Worm (Caenorhabditis elegans) whole organism, L4 larva: ENCODE data around the gene ksr-1.

Source experiments
- F44E2.7 ChIP-seq: fragments of 200-800 bp; sonication (Bioruptor generic); IDR thresholded peaks from 2 replicates; pipeline ENCODE4 v2.1.2; 2022; ENCODE audit warnings: missing genetic modification characterization, missing compliant biosample characterization
- Y48G9A.11 ChIP-seq: fragments of 200-800 bp; sonication (Bioruptor generic); IDR thresholded peaks from 2 replicates; pipeline ENCODE4 v1.3.6; 2022; ENCODE audit warnings: missing genetic modification reagents, missing genetic modification characterization, missing compliant biosample characterization
- aha-1 ChIP-seq: fragments of 150-350 bp; peaks from one replicate; lab custom pipeline; 2014; ENCODE audit warnings: missing biosample characterization, missing genetic modification characterization
- aly-2 ChIP-seq: sonication (generic microtip); optimal IDR thresholded peaks from 2 replicates; lab custom pipeline; 2018; ENCODE audit warnings: missing biosample characterization, missing genetic modification characterization
- attf-4 ChIP-seq: sonication (generic microtip); optimal IDR thresholded peaks from 3 replicates; lab custom pipeline; 2017; ENCODE audit warnings: missing biosample characterization, missing genetic modification characterization
- daf-16 ChIP-seq, 3 experiments: sonication (generic microtip); optimal IDR thresholded peaks; 2 replicates each; lab custom pipeline; 2016 to 2017; ENCODE audit warnings: missing genetic modification characterization in 3 of 3, missing genetic modification reagents in 3 of 3, mild to moderate bottlenecking in 2 of 3, missing compliant biosample characterization in 2 of 3, missing biosample characterization in 1 of 3, moderate library complexity in 1 of 3
- dmd-6 ChIP-seq: fragments of 200-800 bp; sonication (Bioruptor generic); IDR thresholded peaks from 2 replicates; pipeline ENCODE4 v1.3.6; 2022; ENCODE audit warnings: missing genetic modification reagents, missing genetic modification characterization, missing compliant biosample characterization
- dmd-9 ChIP-seq: fragments of 200-800 bp; sonication (Bioruptor generic); IDR thresholded peaks from 2 replicates; pipeline ENCODE4 v1.3.6; 2022; ENCODE audit warnings: missing genetic modification reagents, missing genetic modification characterization, missing compliant biosample characterization
- duxl-1 ChIP-seq: sonication (generic microtip); optimal IDR thresholded peaks from 2 replicates; lab custom pipeline; 2016; ENCODE audit warnings: mild to moderate bottlenecking, missing genetic modification characterization, moderate library complexity, missing compliant biosample characterization; ENCODE audit not compliant: poor library complexity
- dve-1 ChIP-seq: sonication (generic microtip); optimal IDR thresholded peaks from 2 replicates; lab custom pipeline; 2017; ENCODE audit warnings: antibody characterized with exemption, mild to moderate bottlenecking, missing genetic modification characterization, missing compliant biosample characterization; ENCODE audit not compliant: insufficient read depth
- fkh-10 ChIP-seq: fragments of 150-350 bp; optimal IDR thresholded peaks from 2 replicates; lab custom pipeline; 2014; ENCODE audit warnings: missing biosample characterization, missing genetic modification reagents, missing genetic modification characterization
- fos-1 ChIP-seq: fragments of 150-350 bp; optimal IDR thresholded peaks from 2 replicates; lab custom pipeline; 2014; ENCODE audit warnings: missing biosample characterization, missing genetic modification characterization
- hif-1 ChIP-seq, 2 experiments: sonication (generic microtip); optimal IDR thresholded peaks; 2 replicates each; lab custom pipeline; 2016 to 2017; ENCODE audit warnings: missing compliant biosample characterization in 2 of 2, missing genetic modification characterization in 2 of 2, missing genetic modification reagents in 2 of 2, missing genotype in 2 of 2, mild to moderate bottlenecking in 1 of 2
- hlh-11 ChIP-seq: fragments of 200-800 bp; sonication (Bioruptor generic); optimal IDR thresholded peaks from 2 replicates; lab custom pipeline; 2018; ENCODE audit warnings: mild to moderate bottlenecking, missing genetic modification characterization, missing compliant biosample characterization
- hlh-30 ChIP-seq: sonication (generic microtip); optimal IDR thresholded peaks from 2 replicates; lab custom pipeline; 2017; ENCODE audit warnings: antibody characterized with exemption, mild to moderate bottlenecking, missing genetic modification characterization, missing compliant biosample characterization; ENCODE audit not compliant: insufficient read depth
- hmg-1.1 ChIP-seq: fragments of 200-800 bp; sonication (Bioruptor generic); IDR thresholded peaks from 2 replicates; pipeline ENCODE4 v1.3.6; 2022; ENCODE audit warnings: missing genetic modification reagents, missing genetic modification characterization, missing compliant biosample characterization
- madf-9 ChIP-seq: fragments of 200-800 bp; sonication (Bioruptor generic); conservative IDR thresholded peaks from 2 replicates; pipeline ENCODE4 v1.3.6; 2022; ENCODE audit warnings: missing genetic modification reagents, missing genetic modification characterization, missing compliant biosample characterization
- mes-2 ChIP-seq: sonication (generic microtip); optimal IDR thresholded peaks from 2 replicates; lab custom pipeline; 2016; ENCODE audit warnings: missing genotype, mild to moderate bottlenecking, missing genetic modification characterization, missing compliant biosample characterization; ENCODE audit not compliant: poor library complexity, severe bottlenecking
- mxl-2 ChIP-seq: fragments of 200-800 bp; sonication (Bioruptor generic); conservative IDR thresholded peaks from 2 replicates; pipeline ENCODE4 v1.3.6; 2022; ENCODE audit warnings: missing genetic modification reagents, missing genetic modification characterization, missing compliant biosample characterization
- nhr-237 ChIP-seq: sonication (generic microtip); optimal IDR thresholded peaks from 2 replicates; lab custom pipeline; 2017; ENCODE audit warnings: missing biosample characterization, missing genetic modification characterization
- nhr-25 ChIP-seq: sonication (generic microtip); optimal IDR thresholded peaks from 2 replicates; lab custom pipeline; 2017; ENCODE audit warnings: missing genetic modification characterization, mild to moderate bottlenecking, missing compliant biosample characterization, antibody characterized with exemption, moderate library complexity, borderline replicate concordance; ENCODE audit not compliant: insufficient read depth
- nhr-28 ChIP-seq: fragments of 150-350 bp; optimal IDR thresholded peaks from 2 replicates; lab custom pipeline; 2014; ENCODE audit warnings: missing biosample characterization, missing genetic modification characterization
- nhr-41 ChIP-seq: fragments of 200-800 bp; sonication (Bioruptor generic); IDR thresholded peaks from 2 replicates; pipeline ENCODE4 v1.3.6; 2022; ENCODE audit warnings: missing genetic modification reagents, missing genetic modification characterization, missing compliant biosample characterization
- nhr-48 ChIP-seq: sonication (generic microtip); optimal IDR thresholded peaks from 2 replicates; lab custom pipeline; 2016; ENCODE audit warnings: mild to moderate bottlenecking, missing genetic modification characterization, missing compliant biosample characterization
- nhr-77 ChIP-seq: fragments of 150-350 bp; optimal IDR thresholded peaks from 2 replicates; lab custom pipeline; 2014; ENCODE audit warnings: missing biosample characterization, missing genetic modification characterization
- php-3 ChIP-seq: fragments of 200-800 bp; sonication (Bioruptor generic); IDR thresholded peaks from 2 replicates; pipeline ENCODE4 v1.3.6; 2022; ENCODE audit warnings: missing genetic modification reagents, missing genetic modification characterization, missing compliant biosample characterization
- pqm-1 ChIP-seq: sonication (generic microtip); optimal IDR thresholded peaks from 2 replicates; lab custom pipeline; 2017; ENCODE audit warnings: missing biosample characterization, missing genetic modification characterization
- rbr-2 ChIP-seq: sonication (generic microtip); optimal IDR thresholded peaks from 2 replicates; lab custom pipeline; 2016; ENCODE audit warnings: missing genotype, missing genetic modification characterization, missing compliant biosample characterization
- set-16 ChIP-seq: fragments of 200-800 bp; sonication (Bioruptor generic); IDR thresholded peaks from 2 replicates; pipeline ENCODE4 v1.3.6; 2022; ENCODE audit warnings: missing genetic modification reagents, missing genetic modification characterization, missing compliant biosample characterization
- snpc-4 ChIP-seq: fragments of 150-350 bp; optimal IDR thresholded peaks from 2 replicates; lab custom pipeline; 2014; ENCODE audit warnings: missing biosample characterization, missing genetic modification characterization
- tra-1 ChIP-seq: fragments of 200-800 bp; sonication (Bioruptor generic); IDR thresholded peaks from 2 replicates; pipeline ENCODE4 v1.3.6; 2022; ENCODE audit warnings: missing genetic modification reagents, missing genetic modification characterization, missing compliant biosample characterization
- unc-130 ChIP-seq: sonication (generic microtip); optimal IDR thresholded peaks from 2 replicates; lab custom pipeline; 2016; ENCODE audit warnings: missing genetic modification reagents, missing genetic modification characterization, missing compliant biosample characterization
- unc-39 ChIP-seq: sonication (generic microtip); optimal IDR thresholded peaks from 2 replicates; lab custom pipeline; 2017; ENCODE audit warnings: missing biosample characterization, missing genetic modification characterization
- unc-62 ChIP-seq, 3 experiments: fragments of 150-350 bp in 1 of 3; sonication (generic microtip); optimal IDR thresholded peaks in 2 of 3; peaks in 1 of 3; 1 replicate in 1 of 3; 2 replicates in 2 of 3; lab custom pipeline; 2014 to 2017; ENCODE audit warnings: missing biosample characterization in 3 of 3, missing genetic modification characterization in 3 of 3, missing genetic modification reagents in 3 of 3, missing genotype in 1 of 3
- zip-2 ChIP-seq: fragments of 150-350 bp; optimal IDR thresholded peaks from 2 replicates; lab custom pipeline; 2014; ENCODE audit warnings: missing biosample characterization, missing genetic modification characterization
- ztf-11 ChIP-seq: fragments of 150-350 bp; optimal IDR thresholded peaks from 2 replicates; lab custom pipeline; 2014; ENCODE audit warnings: missing biosample characterization, missing genetic modification characterization
- ztf-7 ChIP-seq: fragments of 150-350 bp; optimal IDR thresholded peaks from 2 replicates; lab custom pipeline; 2014; ENCODE audit warnings: missing biosample characterization, missing genetic modification characterization

The ksr-1 gene

ce11 chrX:8243116-8243515 lies 31.9 kb upstream of the ksr-1 start (continued):
- no peak for TF ChIP-seq duxl-1 (tag; lab: Kevin White, UChicago)
- peak; percentile 39 for TF ChIP-seq nhr-48 (tag; lab: Kevin White, UChicago)
- peak; percentile 82 for TF ChIP-seq pqm-1 (tag; lab: Kevin White, UChicago)
- TF ChIP-seq hif-1 (tag; optimal IDR thresholded peaks at IDR 0.05; lab: Kevin White, UChicago): peak in 1 of 2 experiments; percentile 33
- TF ChIP-seq zip-2: no peak
- TF ChIP-seq nhr-237 (tag; lab: Kevin White, UChicago): no peak
- no peak for TF ChIP-seq Y48G9A.11 (GFP tag; lab: Robert Waterston, UW)
- TF ChIP-seq nhr-41 (GFP tag; lab: Robert Waterston, UW): no peak
- no peak for TF ChIP-seq rbr-2 (tag; lab: Kevin White, UChicago)
- no peak for TF ChIP-seq dmd-9 (GFP tag; lab: Robert Waterston, UW)
- TF ChIP-seq fos-1 (tag; lab: Kevin White, UChicago): no peak
- TF ChIP-seq mes-2: peak; percentile 22

ce11 chrX:8246126-8246525 lies 28.8 kb upstream of the ksr-1 start, which contains the start of gene kqt-2:
kqt-2 (minus strand) TSS chrX:8246369.
- TF ChIP-seq nhr-28 (tag; lab: Kevin White, UChicago) (peak; percentile 43), dve-1 (tag; lab: Kevin White, UChicago) (peak; percentile 68), nhr-77 (peak; percentile 36), pqm-1 (tag; lab: Kevin White, UChicago) (peak; percentile 38), dmd-6 (peak; percentile 67), daf-16 (GFP tag; optimal IDR thresholded peaks at IDR 0.05; lab: Kevin White, UChicago) (no peak), daf-16 (tag; optimal IDR thresholded peaks at IDR 0.05; lab: Kevin White, UChicago) (peak; percentile 75), ztf-11 (tag; lab: Kevin White, UChicago) (no peak), php-3 (GFP tag; lab: Robert Waterston, UW) (peak; percentile 21; the same call in 1 of the 2 replicates), hlh-11 (tag; lab: Kevin White, UChicago) (peak; percentile 23), madf-9 (GFP tag; lab: Robert Waterston, UW) (no peak)
- TF ChIP-seq, all 104 proteins: peak for 8

ce11 chrX:8247088-8247487 lies 27.9 kb upstream of the ksr-1 start:
- TF ChIP-seq rbr-2 (tag; lab: Kevin White, UChicago) (no peak), mxl-2 (GFP tag; lab: Robert Waterston, UW) (no peak), set-16 (GFP tag; lab: Robert Waterston, UW) (no peak), madf-9 (GFP tag; lab: Robert Waterston, UW) (no peak), nhr-28 (tag; lab: Kevin White, UChicago) (peak; percentile 53), hif-1 (tag; optimal IDR thresholded peaks at IDR 0.05; lab: Kevin White, UChicago) (no peak), tra-1 (GFP tag; lab: Robert Waterston, UW) (no peak), F44E2.7 (GFP tag; lab: Robert Waterston, UW) (no peak), fkh-10 (GFP tag; lab: Kevin White, UChicago) (no peak), hlh-11 (tag; lab: Kevin White, UChicago) (no peak), unc-130 (GFP tag; lab: Kevin White, UChicago) (no peak), attf-4 (tag; lab: Kevin White, UChicago) (no peak), snpc-4 (no peak), ztf-7 (tag; lab: Kevin White, UChicago) (no peak), aha-1 (tag; lab: Kevin White, UChicago) (peak; percentile 67), unc-39 (no peak), nhr-25 (tag; lab: Kevin White, UChicago) (no peak), unc-62 (GFP tag; optimal IDR thresholded peaks at IDR 0.05 in 1 of 2; lab: Kevin White, UChicago) (peak in 1 of 2 experiments; percentile 70), unc-62 (tag; optimal IDR thresholded peaks at IDR 0.05; lab: Kevin White, UChicago) (no peak), aly-2 (tag; lab: Kevin White, UChicago) (no peak), hlh-30 (tag; lab: Kevin White, UChicago) (no peak), dmd-6 (no peak), hmg-1.1 (GFP tag; lab: Robert Waterston, UW) (no peak)
